Worm (Caenorhabditis elegans) whole organism, L2 larva: ENCODE measurements around the gene fbxa-190.
A peak's percentile ranks its signal among the peaks of the same experiment; 100 is the strongest.

Experiments used
- ceh-82 ChIP-seq: fragments of 150-350 bp; optimal IDR thresholded peaks from 2 replicates; lab custom pipeline; 2014; ENCODE audit warnings: missing biosample characterization, missing genetic modification characterization
- lin-13 ChIP-seq: fragments of 150-350 bp; optimal IDR thresholded peaks from 2 replicates; lab custom pipeline; 2014; ENCODE audit warnings: missing biosample characterization, missing genetic modification reagents, missing genetic modification characterization
- nhr-21 ChIP-seq: fragments of 150-350 bp; optimal IDR thresholded peaks from 2 replicates; lab custom pipeline; 2014; ENCODE audit warnings: missing biosample characterization, missing genetic modification characterization
- nhr-23 ChIP-seq: fragments of 150-350 bp; optimal IDR thresholded peaks from 2 replicates; lab custom pipeline; 2014; ENCODE audit warnings: missing biosample characterization, missing genetic modification reagents, missing genetic modification characterization
- skn-1 ChIP-seq: sonication (generic microtip); optimal IDR thresholded peaks from 2 replicates; lab custom pipeline; 2017; ENCODE audit warnings: missing biosample characterization, missing genetic modification characterization

DNA sequence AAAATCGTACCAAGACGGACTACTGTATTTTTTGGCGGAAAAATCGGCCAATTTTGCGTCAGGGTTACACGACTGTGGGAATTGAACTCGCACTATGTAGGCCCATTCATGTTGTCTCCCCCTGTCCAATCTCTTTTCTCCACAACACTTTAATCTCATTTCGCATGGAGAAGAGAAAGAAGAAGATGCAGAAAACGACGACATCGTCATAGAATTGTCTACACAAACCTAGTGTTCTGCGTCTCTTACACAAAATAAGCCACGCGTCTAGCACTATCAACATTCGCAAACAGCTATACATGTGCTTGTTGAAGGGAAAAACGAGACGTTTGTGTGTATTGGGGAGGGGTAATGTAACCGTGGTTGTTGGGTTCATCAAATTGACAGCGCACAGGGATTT lies 48.8 kb upstream of the fbxa-190 start:
- TF ChIP-seq nhr-21 (tag; lab: Kevin White, UChicago) (peak; percentile 88), nhr-23 (no peak), skn-1 (tag; lab: Kevin White, UChicago) (no peak), ceh-82 (tag; lab: Kevin White, UChicago) (peak; percentile 55), lin-13 (GFP tag; lab: Kevin White, UChicago) (peak; percentile 75)
